Worm (Caenorhabditis elegans): Measurements from ENCODE around the gene F56A8.4.

DNA sequence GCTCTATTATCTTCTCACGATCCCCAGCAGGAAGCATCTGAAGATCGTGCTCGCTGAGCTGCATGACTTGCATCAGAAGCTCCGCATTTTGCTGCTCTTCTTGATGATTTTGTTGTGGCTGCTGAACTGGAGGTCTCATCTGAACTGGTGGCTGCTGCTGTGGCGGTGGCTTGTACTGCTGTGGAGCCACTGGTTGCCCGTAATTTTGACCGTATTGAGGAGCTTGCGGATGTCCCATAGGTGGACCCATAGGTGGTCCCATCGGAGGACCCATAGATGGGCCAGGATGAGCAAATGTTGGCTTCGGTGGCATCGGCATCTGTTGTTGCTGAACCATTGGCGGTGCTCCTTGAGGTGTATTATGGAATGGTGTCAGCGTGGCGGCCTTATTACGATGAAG lies 4.0 kb downstream of the F56A8.4 start:
- TF ChIP-seq mdl-1 (tag; optimal IDR thresholded peaks at IDR 0.05) = no peak
- no peak for TF ChIP-seq lsy-2 (tag; optimal IDR thresholded peaks at IDR 0.05)
- TF ChIP-seq skn-1 (tag; optimal IDR thresholded peaks at IDR 0.05) = no peak
- no peak for TF ChIP-seq nhr-28 (tag; optimal IDR thresholded peaks at IDR 0.05)
- no peak for TF ChIP-seq nhr-76 (tag; optimal IDR thresholded peaks at IDR 0.05)
- no peak for TF ChIP-seq ceh-82 (tag; optimal IDR thresholded peaks at IDR 0.05)
- TF ChIP-seq isw-1 (GFP tag; IDR thresholded peaks at IDR 0.05) = no peak
- no peak for TF ChIP-seq nhr-90 (tag; optimal IDR thresholded peaks at IDR 0.05; ENCODE audit: poor library complexity)
- TF ChIP-seq efl-3 (GFP tag; optimal IDR thresholded peaks at IDR 0.05) = no peak
